Fruit fly (Drosophila melanogaster) whole organism, prepupa: ENCODE data around the gene CG7551.

Source experiments
- Blimp-1 ChIP-seq: fragments of 200-800 bp; sonication (Bioruptor generic); optimal IDR thresholded peaks from 3 replicates; lab custom pipeline; 2017; ENCODE audit warnings: missing biosample characterization, missing genetic modification characterization, mild to moderate bottlenecking, moderate library complexity, missing genetic modification reagents
- CG10631 ChIP-seq: fragments of 200-800 bp; sonication (Bioruptor generic); optimal IDR thresholded peaks from 2 replicates; lab custom pipeline; 2016; ENCODE audit warnings: missing biosample characterization, missing genetic modification characterization
- CG10669 ChIP-seq: fragments of 200-800 bp; sonication (Bioruptor generic); optimal IDR thresholded peaks from 3 replicates; lab custom pipeline; 2018; ENCODE audit warnings: missing biosample characterization, mild to moderate bottlenecking, missing genetic modification characterization, moderate library complexity
- CG11294 ChIP-seq: fragments of 200-800 bp; sonication (Bioruptor generic); IDR thresholded peaks from 2 replicates; pipeline ENCODE4 v1.3.6; 2022; ENCODE audit warnings: missing biosample characterization, missing genetic modification characterization
- CG11762 ChIP-seq: fragments of 200-800 bp; sonication (Bioruptor generic); optimal IDR thresholded peaks from 3 replicates; lab custom pipeline; 2016; ENCODE audit warnings: missing biosample characterization, missing genetic modification characterization; ENCODE audit not compliant: insufficient read depth
- CG15336 ChIP-seq: fragments of 200-800 bp; sonication (Bioruptor generic); IDR thresholded peaks from 2 replicates; pipeline ENCODE4 v1.3.6; 2022; ENCODE audit warnings: missing biosample characterization, missing genetic modification characterization
- CG1621 ChIP-seq: fragments of 200-800 bp; sonication (Bioruptor generic); optimal IDR thresholded peaks from 3 replicates; lab custom pipeline; 2018; ENCODE audit warnings: missing biosample characterization, mild to moderate bottlenecking, missing genetic modification characterization
- CG16779 ChIP-seq: fragments of 200-800 bp; sonication (Bioruptor generic); optimal IDR thresholded peaks from 3 replicates; lab custom pipeline; 2017; ENCODE audit warnings: missing biosample characterization, mild to moderate bottlenecking, missing genetic modification characterization
- CG31627 ChIP-seq: fragments of 200-800 bp; sonication (Bioruptor generic); optimal IDR thresholded peaks from 3 replicates; lab custom pipeline; 2016; ENCODE audit warnings: missing biosample characterization, missing genetic modification characterization
- CG3919 ChIP-seq: fragments of 200-800 bp; sonication (Bioruptor generic); optimal IDR thresholded peaks from 3 replicates; lab custom pipeline; 2016; ENCODE audit warnings: missing biosample characterization, missing genetic modification characterization
- CG6163 ChIP-seq: fragments of 200-800 bp; sonication (Bioruptor generic); IDR thresholded peaks from 3 replicates; pipeline ENCODE4 v1.3.6; 2022; ENCODE audit warnings: missing biosample characterization, missing genetic modification characterization
- CG6276 ChIP-seq: fragments of 200-800 bp; sonication (Bioruptor generic); optimal IDR thresholded peaks from 2 replicates; lab custom pipeline; 2017; ENCODE audit warnings: missing biosample characterization, mild to moderate bottlenecking, missing genetic modification characterization
- CG6792 ChIP-seq: fragments of 200-800 bp; sonication (Bioruptor generic); optimal IDR thresholded peaks from 3 replicates; lab custom pipeline; 2016; ENCODE audit warnings: missing biosample characterization, missing genetic modification characterization
- CG6808 ChIP-seq: fragments of 200-800 bp; sonication (Bioruptor generic); optimal IDR thresholded peaks from 3 replicates; lab custom pipeline; 2017; ENCODE audit warnings: missing biosample characterization, missing genetic modification characterization, mild to moderate bottlenecking, moderate library complexity, missing genetic modification reagents
- CG6854 ChIP-seq: fragments of 200-800 bp; sonication (Bioruptor generic); optimal IDR thresholded peaks from 2 replicates; lab custom pipeline; 2017; ENCODE audit warnings: missing biosample characterization, mild to moderate bottlenecking, missing genetic modification characterization
- CG7368 ChIP-seq: fragments of 200-800 bp; sonication (Bioruptor generic); optimal IDR thresholded peaks from 3 replicates; lab custom pipeline; 2016; ENCODE audit warnings: missing biosample characterization, missing genetic modification characterization
- CG8119 ChIP-seq: fragments of 200-800 bp; sonication (Bioruptor generic); IDR thresholded peaks from 3 replicates; pipeline ENCODE4 v1.3.6; 2022; ENCODE audit warnings: missing biosample characterization, missing genetic modification characterization
- CG8632 ChIP-seq: fragments of 200-800 bp; sonication (Bioruptor generic); optimal IDR thresholded peaks from 3 replicates; lab custom pipeline; 2016; ENCODE audit warnings: missing biosample characterization, missing genetic modification characterization
- CG9139 ChIP-seq: fragments of 200-800 bp; sonication (Bioruptor generic); optimal IDR thresholded peaks from 3 replicates; lab custom pipeline; 2017; ENCODE audit warnings: missing biosample characterization, mild to moderate bottlenecking, missing genetic modification characterization
- Ets21C ChIP-seq: fragments of 200-800 bp; sonication (Bioruptor generic); optimal IDR thresholded peaks from 3 replicates; lab custom pipeline; 2016; ENCODE audit warnings: missing biosample characterization, missing genetic modification characterization
- Ets96B ChIP-seq: fragments of 200-800 bp; optimal IDR thresholded peaks from 2 replicates; lab custom pipeline; 2019; ENCODE audit warnings: missing biosample characterization, mild to moderate bottlenecking, missing genetic modification characterization, moderate library complexity
- Gug ChIP-seq: fragments of 200-800 bp; sonication (Bioruptor generic); IDR thresholded peaks from 2 replicates; pipeline ENCODE4 v1.3.6; 2022; ENCODE audit warnings: missing biosample characterization, missing genetic modification characterization
- Hr39 ChIP-seq: fragments of 200-800 bp; sonication (Bioruptor generic); optimal IDR thresholded peaks from 2 replicates; lab custom pipeline; 2016; ENCODE audit warnings: missing biosample characterization, missing genetic modification characterization
- Lpt ChIP-seq: fragments of 200-800 bp; sonication (Bioruptor generic); optimal IDR thresholded peaks from 3 replicates; lab custom pipeline; 2016; ENCODE audit warnings: missing biosample characterization, missing genetic modification characterization
- Met ChIP-seq: fragments of 200-800 bp; sonication (Bioruptor generic); optimal IDR thresholded peaks from 3 replicates; lab custom pipeline; 2016; ENCODE audit warnings: missing biosample characterization, missing genetic modification characterization
- OdsH ChIP-seq: fragments of 200-800 bp; sonication (Bioruptor generic); optimal IDR thresholded peaks from 3 replicates; lab custom pipeline; 2016; ENCODE audit warnings: missing biosample characterization, missing genetic modification characterization
- Sox14 ChIP-seq: fragments of 200-800 bp; sonication (Bioruptor generic); optimal IDR thresholded peaks from 3 replicates; lab custom pipeline; 2016; ENCODE audit warnings: missing biosample characterization, missing genetic modification characterization
- achi ChIP-seq: fragments of 200-800 bp; sonication (Bioruptor generic); optimal IDR thresholded peaks from 3 replicates; lab custom pipeline; 2016; ENCODE audit warnings: missing biosample characterization, missing genetic modification characterization
- acj6 ChIP-seq: fragments of 200-800 bp; sonication (Bioruptor generic); optimal IDR thresholded peaks from 3 replicates; lab custom pipeline; 2016; ENCODE audit warnings: missing biosample characterization, missing genetic modification characterization
- cyc ChIP-seq: fragments of 200-800 bp; sonication (Bioruptor generic); optimal IDR thresholded peaks from 3 replicates; lab custom pipeline; 2016; ENCODE audit warnings: missing biosample characterization, missing genetic modification characterization
- dsx ChIP-seq: fragments of 200-800 bp; optimal IDR thresholded peaks from 3 replicates; lab custom pipeline; 2019; ENCODE audit warnings: missing biosample characterization, mild to moderate bottlenecking, missing genetic modification characterization, moderate library complexity; ENCODE audit not compliant: poor library complexity, severe bottlenecking
- eg ChIP-seq: fragments of 200-800 bp; sonication (Bioruptor generic); IDR thresholded peaks from 3 replicates; pipeline ENCODE4 v1.3.6; 2022; ENCODE audit warnings: missing biosample characterization, missing genetic modification characterization
- esn ChIP-seq: fragments of 200-800 bp; sonication (Bioruptor generic); optimal IDR thresholded peaks from 2 replicates; lab custom pipeline; 2016; ENCODE audit warnings: missing biosample characterization, mild to moderate bottlenecking, missing genetic modification characterization, moderate library complexity
- fd59A ChIP-seq: fragments of 200-800 bp; sonication (Bioruptor generic); optimal IDR thresholded peaks from 2 replicates; lab custom pipeline; 2017; ENCODE audit warnings: missing biosample characterization, mild to moderate bottlenecking, missing genetic modification characterization, missing genetic modification reagents
- fkh ChIP-seq: fragments of 200-800 bp; sonication (Bioruptor generic); optimal IDR thresholded peaks from 3 replicates; lab custom pipeline; 2017; ENCODE audit warnings: missing biosample characterization, mild to moderate bottlenecking, missing genetic modification characterization, moderate library complexity
- lz ChIP-seq: fragments of 200-800 bp; sonication (Bioruptor generic); optimal IDR thresholded peaks from 3 replicates; lab custom pipeline; 2016; ENCODE audit warnings: missing biosample characterization, missing genetic modification characterization
- net ChIP-seq: fragments of 200-800 bp; sonication (Bioruptor generic); optimal IDR thresholded peaks from 3 replicates; lab custom pipeline; 2016; ENCODE audit warnings: missing biosample characterization, missing genetic modification characterization
- pdm3 ChIP-seq: fragments of 200-800 bp; sonication (Bioruptor generic); optimal IDR thresholded peaks from 3 replicates; lab custom pipeline; 2016; ENCODE audit warnings: missing biosample characterization, missing genetic modification characterization
- salr ChIP-seq, 2 experiments: fragments of 200-800 bp; sonication (Bioruptor generic); optimal IDR thresholded peaks; 3 replicates each; lab custom pipeline; 2016 to 2018; ENCODE audit warnings: missing biosample characterization in 2 of 2, missing genetic modification characterization in 2 of 2, mild to moderate bottlenecking in 1 of 2
- spab ChIP-seq: fragments of 200-800 bp; sonication (Bioruptor generic); optimal IDR thresholded peaks from 2 replicates; lab custom pipeline; 2017; ENCODE audit warnings: missing biosample characterization, mild to moderate bottlenecking, missing genetic modification characterization, missing genetic modification reagents
- ss ChIP-seq, 2 experiments: fragments of 200-800 bp; sonication (Bioruptor generic); optimal IDR thresholded peaks; 2 replicates in 1 of 2; 3 replicates in 1 of 2; lab custom pipeline; 2017 to 2018; ENCODE audit warnings: mild to moderate bottlenecking in 2 of 2, missing biosample characterization in 2 of 2, missing genetic modification characterization in 2 of 2, moderate library complexity in 1 of 2
- svp ChIP-seq: fragments of 200-800 bp; sonication (Bioruptor generic); peaks from one replicate; lab custom pipeline; 2016; ENCODE audit warnings: missing biosample characterization, missing genetic modification characterization
- topi ChIP-seq: fragments of 200-800 bp; sonication (Bioruptor generic); optimal IDR thresholded peaks from 3 replicates; lab custom pipeline; 2016; ENCODE audit warnings: missing biosample characterization, missing genetic modification characterization

The CG7551 gene

dm6 chr3L:11431251-11431925 lies 26.9 kb upstream of the CG7551 start (continued):
- TF ChIP-seq CG8632 (GFP tag; lab: Kevin White, UChicago) (peak; percentile 97), lz (GFP tag; lab: Kevin White, UChicago) (peak; percentile 92), CG10631 (GFP tag; lab: Kevin White, UChicago) (peak; percentile 97), fkh (peak; percentile 12), CG7368 (GFP tag; lab: Kevin White, UChicago) (peak; percentile 92), Blimp-1 (GFP tag; lab: Kevin White, UChicago) (peak; percentile 39), Sox14 (GFP tag; lab: Kevin White, UChicago) (peak; percentile 95), eg (GFP tag; lab: Robert Waterston, UW) (peak; percentile 97), net (peak; percentile 98), CG6854 (peak; percentile 4), svp (GFP tag; lab: Kevin White, UChicago) (peak; percentile 91), Met (GFP tag; lab: Kevin White, UChicago) (peak; percentile 94), salr (GFP tag; optimal IDR thresholded peaks at IDR 0.05; lab: Kevin White, UChicago) (peak; percentile 91 to 95), fd59A (peak; percentile 94), CG1621 (tag; lab: Kevin White, UChicago) (peak; percentile 95), pdm3 (peak; percentile 97), Lpt (GFP tag; lab: Kevin White, UChicago) (peak; percentile 88), Ets96B (peak; percentile 92), CG31627 (GFP tag; lab: Kevin White, UChicago) (peak; percentile 96), Ets21C (GFP tag; lab: Kevin White, UChicago) (peak; percentile 91)

- TF ChIP-seq ss (GFP tag; optimal IDR thresholded peaks at IDR 0.05; lab: Kevin White, UChicago) = peak in 1 of 2 experiments; percentile 49
- TF ChIP-seq CG11762 (GFP tag; lab: Kevin White, UChicago) = no peak
- TF ChIP-seq CG6163 = peak; percentile 43; the same call in 1 of the 3 replicates
Observed at dm6 chr3L:11431926-11432323, 26.4 kb upstream of the CG7551 start.

- TF ChIP-seq Lpt (GFP tag; lab: Kevin White, UChicago) (no peak), lz (GFP tag; lab: Kevin White, UChicago) (no peak), CG9139 (no peak), topi (GFP tag; lab: Kevin White, UChicago) (no peak), CG16779 (tag; lab: Kevin White, UChicago) (no peak), Gug (no peak), CG10631 (GFP tag; lab: Kevin White, UChicago) (no peak), pdm3 (no peak), CG11294 (no peak), CG6808 (GFP tag; lab: Kevin White, UChicago) (no peak), Ets96B (no peak), CG11762 (GFP tag; lab: Kevin White, UChicago) (no peak)
- TF ChIP-seq, all 60 proteins: peak for 0
Observed at dm6 chr3L:11432472-11432871, 25.8 kb upstream of the CG7551 start.

dm6 chr3L:11433151-11433550 lies 25.1 kb upstream of the CG7551 start:
- TF ChIP-seq salr (GFP tag; optimal IDR thresholded peaks at IDR 0.05; lab: Kevin White, UChicago) (no peak), CG10631 (GFP tag; lab: Kevin White, UChicago) (peak; percentile 25), CG7368 (GFP tag; lab: Kevin White, UChicago) (peak; percentile 19), Hr39 (GFP tag; lab: Kevin White, UChicago) (peak; percentile 14), Ets96B (peak; percentile 13), CG6792 (peak; percentile 27), spab (GFP tag; lab: Kevin White, UChicago) (peak; percentile 10), CG8632 (GFP tag; lab: Kevin White, UChicago) (no peak), esn (GFP tag; lab: Kevin White, UChicago) (peak; percentile 40), achi (GFP tag; lab: Kevin White, UChicago) (no peak), CG3919 (peak; percentile 49), ss (GFP tag; optimal IDR thresholded peaks at IDR 0.05; lab: Kevin White, UChicago) (peak; percentile 12 to 48), acj6 (GFP tag; lab: Kevin White, UChicago) (peak; percentile 1), CG6276 (GFP tag; lab: Kevin White, UChicago) (no peak), topi (GFP tag; lab: Kevin White, UChicago) (peak; percentile 45), CG10669 (GFP tag; lab: Kevin White, UChicago) (peak; percentile 45), CG15336 (GFP tag; lab: Robert Waterston, UW) (peak; percentile 16; the same call in 1 of the 2 replicates), lz (GFP tag; lab: Kevin White, UChicago) (peak; percentile 36), CG8119 (peak; percentile 38; the same call in 1 of the 3 replicates), CG9139 (no peak), svp (GFP tag; lab: Kevin White, UChicago) (peak; percentile 75), dsx (peak; percentile 11), cyc (GFP tag; lab: Kevin White, UChicago) (peak; percentile 42), OdsH (GFP tag; lab: Kevin White, UChicago) (no peak), Lpt (GFP tag; lab: Kevin White, UChicago) (no peak)
